Worm (Caenorhabditis elegans): Measurements from ENCODE around the gene F54D12.2.
A peak's percentile ranks its signal among the peaks of the same experiment; 100 is the strongest.

F54D12.2 gene

ce11 chrII:1437449-1438335 lies 39.2 kb downstream of the F54D12.2 start, which contains the start of gene nol-6 (continued):
- no peak for TF ChIP-seq mab-9 (GFP tag; IDR thresholded peaks at IDR 0.05)
- no peak for TF ChIP-seq nhr-76 (tag; optimal IDR thresholded peaks at IDR 0.05)
- no peak for TF ChIP-seq mep-1 (tag; optimal IDR thresholded peaks at IDR 0.05)
- TF ChIP-seq nhr-71 (tag; optimal IDR thresholded peaks at IDR 0.05), result no peak
- peak; percentile 19 for TF ChIP-seq unc-130 (tag; optimal IDR thresholded peaks at IDR 0.05)
- peak; percentile 62 for TF ChIP-seq skn-1 (tag; optimal IDR thresholded peaks at IDR 0.05)
- TF ChIP-seq lin-35 (GFP tag; optimal IDR thresholded peaks at IDR 0.05), result peak; percentile 87 to 96
- no peak for TF ChIP-seq egl-27 (tag; optimal IDR thresholded peaks at IDR 0.05)
- no peak for TF ChIP-seq grh-1 (GFP tag; IDR thresholded peaks at IDR 0.05)
- no peak for TF ChIP-seq ztf-11 (tag; optimal IDR thresholded peaks at IDR 0.05)
- no peak for TF ChIP-seq zag-1 (tag; optimal IDR thresholded peaks at IDR 0.05)
- TF ChIP-seq egl-13 (tag; optimal IDR thresholded peaks at IDR 0.05), result no peak
- no peak for TF ChIP-seq alr-1 (tag; optimal IDR thresholded peaks at IDR 0.05; ENCODE audit: borderline replicate concordance)
- no peak for TF ChIP-seq nhr-28 (tag; optimal IDR thresholded peaks at IDR 0.05)
- no peak for TF ChIP-seq C04F5.9 (tag; optimal IDR thresholded peaks at IDR 0.05)
- TF ChIP-seq mdl-1 (tag; optimal IDR thresholded peaks at IDR 0.05), result peak in 1 of 2 experiments; percentile 10
- peak; percentile 24 for TF ChIP-seq xbp-1 (tag; optimal IDR thresholded peaks at IDR 0.05)
- TF ChIP-seq lin-15B (tag; optimal IDR thresholded peaks at IDR 0.05), result peak; percentile 26
- TF ChIP-seq nhr-11 (tag; optimal IDR thresholded peaks at IDR 0.05), result no peak
- no peak for TF ChIP-seq nhr-237 (tag; optimal IDR thresholded peaks at IDR 0.05)
- TF ChIP-seq ceh-8 (GFP tag; optimal IDR thresholded peaks at IDR 0.05), result no peak
- TF ChIP-seq ceh-82 (tag; optimal IDR thresholded peaks at IDR 0.05), result peak in 2 of 3 experiments; percentile 6 to 47
- TF ChIP-seq lsy-2 (tag; optimal IDR thresholded peaks at IDR 0.05), result peak; percentile 61 to 67
- no peak for TF ChIP-seq hlh-4 (tag; optimal IDR thresholded peaks at IDR 0.05)
- TF ChIP-seq zip-4 (GFP tag; optimal IDR thresholded peaks at IDR 0.05), result no peak
- TF ChIP-seq tlp-1 (tag; optimal IDR thresholded peaks at IDR 0.05), result no peak
- no peak for TF ChIP-seq nhr-12 (tag; optimal IDR thresholded peaks at IDR 0.05)
- no peak for TF ChIP-seq snpc-4 (tag; optimal IDR thresholded peaks at IDR 0.05)
- TF ChIP-seq sptf-1 (tag; optimal IDR thresholded peaks at IDR 0.05), result no peak
- TF ChIP-seq lin-13 (GFP tag; optimal IDR thresholded peaks at IDR 0.05), result no peak
- TF ChIP-seq elt-2 (tag; optimal IDR thresholded peaks at IDR 0.05), result no peak
- TF ChIP-seq hlh-17 (GFP tag; optimal IDR thresholded peaks at IDR 0.05; ENCODE audit: borderline replicate concordance), result no peak
- peak; percentile 92 to 93 for TF ChIP-seq efl-1 (optimal IDR thresholded peaks at IDR 0.05)
- TF ChIP-seq efl-1 (GFP tag; optimal IDR thresholded peaks at IDR 0.05 in 1 of 2), result peak; percentile 92 to 99
- TF ChIP-seq fkh-4 (tag; optimal IDR thresholded peaks at IDR 0.05; ENCODE audit: borderline replicate concordance), result no peak
- peak; percentile 9 for TF ChIP-seq nhr-77 (tag; optimal IDR thresholded peaks at IDR 0.05)
- TF ChIP-seq lin-14 (GFP tag; optimal IDR thresholded peaks at IDR 0.05), result no peak
- no peak for TF ChIP-seq ceh-88 (GFP tag; IDR thresholded peaks at IDR 0.05)
- TF ChIP-seq unc-30 (tag; optimal IDR thresholded peaks at IDR 0.05), result no peak
- TF ChIP-seq jun-1 (tag; optimal IDR thresholded peaks at IDR 0.05), result no peak
- peak; percentile 39 for TF ChIP-seq isw-1 (GFP tag; IDR thresholded peaks at IDR 0.05)
- TF ChIP-seq C34B4.2 (tag; optimal IDR thresholded peaks at IDR 0.05), result no peak
- TF ChIP-seq vab-15 (tag; optimal IDR thresholded peaks at IDR 0.05), result no peak
- no peak for TF ChIP-seq rnt-1 (tag; optimal IDR thresholded peaks at IDR 0.05)
- TF ChIP-seq ceh-90 (tag; optimal IDR thresholded peaks at IDR 0.05), result no peak
- TF ChIP-seq aly-2 (tag; optimal IDR thresholded peaks at IDR 0.05), result no peak
- TF ChIP-seq snu-23 (GFP tag; optimal IDR thresholded peaks at IDR 0.05), result peak; percentile 53
- no peak for TF ChIP-seq nhr-84 (tag; optimal IDR thresholded peaks at IDR 0.05)
- TF ChIP-seq nhr-90 (tag; optimal IDR thresholded peaks at IDR 0.05; ENCODE audit: poor library complexity), result peak; percentile 12
- peak; percentile 46 for TF ChIP-seq F16B12.6 (tag; optimal IDR thresholded peaks at IDR 0.05)
- TF ChIP-seq unc-86 (tag; optimal IDR thresholded peaks at IDR 0.05), result no peak
- TF ChIP-seq C16A3.4 (tag; optimal IDR thresholded peaks at IDR 0.05), result no peak

All from whole organism, L1 larva.